Worm (Caenorhabditis elegans) whole organism, L1 larva: ENCODE data around the gene irld-56.

ENCODE experiments used
- C34B4.2 ChIP-seq: sonication (generic microtip); optimal IDR thresholded peaks from 2 replicates; lab custom pipeline; 2017; ENCODE audit warnings: mild to moderate bottlenecking, missing genetic modification characterization, missing compliant biosample characterization
- nhr-237 ChIP-seq: fragments of 150-350 bp; optimal IDR thresholded peaks from 2 replicates; lab custom pipeline; 2014; ENCODE audit warnings: missing biosample characterization, missing genetic modification characterization
- unc-130 ChIP-seq: fragments of 150-350 bp; optimal IDR thresholded peaks from 2 replicates; lab custom pipeline; 2017; ENCODE audit warnings: missing biosample characterization, missing genetic modification characterization, inconsistent platforms
- unc-62 ChIP-seq: fragments of 150-350 bp; optimal IDR thresholded peaks from 2 replicates; lab custom pipeline; 2014; ENCODE audit warnings: missing biosample characterization, missing genetic modification reagents, missing genetic modification characterization
- ztf-11 ChIP-seq, 2 experiments: sonication (generic microtip); optimal IDR thresholded peaks; 2 replicates each; lab custom pipeline; 2016 to 2017; ENCODE audit warnings: missing genetic modification characterization in 2 of 2, missing biosample characterization in 1 of 2, missing compliant biosample characterization in 1 of 2

ce11 chrIV:14033752-14034570 lies 14.2 kb upstream of the irld-56 start:
- TF ChIP-seq C34B4.2 (tag; lab: Kevin White, UChicago) (peak; percentile 63), unc-130 (tag; lab: Kevin White, UChicago) (peak; percentile 39), unc-62 (GFP tag; lab: Kevin White, UChicago) (no peak), ztf-11 (tag; optimal IDR thresholded peaks at IDR 0.05; lab: Kevin White, UChicago) (peak; percentile 70 to 85), nhr-237 (tag; lab: Kevin White, UChicago) (no peak)
